Worm (Caenorhabditis elegans): Measurements from ENCODE around the gene lbp-1.

DNA sequence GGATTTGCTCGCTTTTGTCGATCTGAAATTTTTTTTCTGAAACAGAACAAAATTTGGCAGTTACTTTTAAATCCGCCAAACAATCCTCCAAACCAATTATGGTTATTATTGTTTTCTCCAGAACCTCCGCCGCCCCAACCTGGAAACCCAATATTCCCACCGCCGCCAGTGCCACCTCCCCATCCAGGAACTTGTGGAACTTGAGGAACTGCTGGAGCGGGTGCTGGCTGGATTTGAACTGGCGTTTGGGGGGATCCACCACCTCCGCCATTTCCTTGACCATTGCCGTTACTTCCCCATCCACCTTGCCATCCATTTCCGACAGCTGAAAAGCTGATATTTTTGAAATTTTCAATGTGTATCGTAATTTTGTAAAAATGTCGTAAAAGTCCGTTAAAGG lies 11.2 kb upstream of the lbp-1 start:
- no peak for TF ChIP-seq ceh-82 (tag; optimal IDR thresholded peaks at IDR 0.05)
- TF ChIP-seq nhr-19 (GFP tag; conservative IDR thresholded peaks at IDR 0.05): no peak
- TF ChIP-seq skn-1 (tag; optimal IDR thresholded peaks at IDR 0.05): no peak
- no peak for TF ChIP-seq unc-62 (GFP tag; optimal IDR thresholded peaks at IDR 0.05)
- TF ChIP-seq aly-2 (tag; optimal IDR thresholded peaks at IDR 0.05): no peak

All from whole organism, L1 larva.